Worm (Caenorhabditis elegans) whole organism, mixed stage, embryonic: ENCODE results near the gene oat-1.

Experiments
- blmp-1 ChIP-seq: fragments of 150-350 bp; optimal IDR thresholded peaks from 2 replicates; lab custom pipeline; 2014; ENCODE audit warnings: missing biosample characterization, missing genetic modification characterization
- ces-1 ChIP-seq: fragments of 150-350 bp; optimal IDR thresholded peaks from 2 replicates; lab custom pipeline; 2014; ENCODE audit warnings: missing biosample characterization, missing genetic modification reagents, missing genetic modification characterization
- drap-1 ChIP-seq: fragments of 200-800 bp; sonication (Bioruptor generic); optimal IDR thresholded peaks from 3 replicates; lab custom pipeline; 2018; ENCODE audit warnings: mild to moderate bottlenecking, missing genetic modification characterization, missing compliant biosample characterization
- lin-13 ChIP-seq: fragments of 150-350 bp; optimal IDR thresholded peaks from 2 replicates; lab custom pipeline; 2014; ENCODE audit warnings: missing biosample characterization, missing genetic modification characterization
- lsy-2 ChIP-seq: fragments of 150-350 bp; optimal IDR thresholded peaks from 2 replicates; lab custom pipeline; 2014; ENCODE audit warnings: missing biosample characterization, missing genetic modification characterization
- mep-1 ChIP-seq: fragments of 150-350 bp; optimal IDR thresholded peaks from 2 replicates; lab custom pipeline; 2017; ENCODE audit warnings: missing biosample characterization, missing genetic modification reagents, missing genetic modification characterization, inconsistent platforms
- nhr-12 ChIP-seq: fragments of 150-350 bp; optimal IDR thresholded peaks from 2 replicates; lab custom pipeline; 2014; ENCODE audit warnings: missing biosample characterization, missing genetic modification characterization
- snpc-4 ChIP-seq: fragments of 150-350 bp; optimal IDR thresholded peaks from 2 replicates; lab custom pipeline; 2014; ENCODE audit warnings: missing biosample characterization, missing genetic modification characterization
- unc-62 ChIP-seq: fragments of 150-350 bp; optimal IDR thresholded peaks from 2 replicates; lab custom pipeline; 2014; ENCODE audit warnings: missing biosample characterization, missing genetic modification reagents, missing genetic modification characterization

DNA sequence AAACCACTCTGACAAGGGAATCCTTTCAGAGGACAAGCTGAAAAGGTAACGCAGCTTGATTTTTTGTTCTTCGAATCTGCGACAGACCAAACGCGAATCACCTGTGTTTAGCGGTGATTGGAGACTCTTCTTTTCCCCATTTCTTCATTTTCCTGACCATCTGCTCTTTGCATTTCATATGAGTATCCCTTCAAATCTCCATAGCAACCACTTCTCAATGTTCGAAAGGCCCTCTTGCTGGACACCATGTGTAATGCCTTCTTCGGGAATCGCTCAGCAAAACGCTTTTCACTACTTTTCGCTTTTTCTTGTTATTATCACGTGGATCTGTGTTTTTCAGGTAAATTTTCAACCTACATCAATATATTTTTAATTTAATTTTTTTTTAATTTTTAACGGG lies 45.9 kb downstream of the oat-1 start, which contains the start of the genes T26A8.3 and tmem-231:
- TF ChIP-seq drap-1 (GFP tag; lab: Kevin White, UChicago) = no peak
- no peak for TF ChIP-seq blmp-1
- no peak for TF ChIP-seq unc-62 (GFP tag; lab: Kevin White, UChicago)
- TF ChIP-seq nhr-12 (tag; lab: Kevin White, UChicago) = no peak
- TF ChIP-seq mep-1 (tag; lab: Kevin White, UChicago) = no peak
- TF ChIP-seq lsy-2 = no peak
- no peak for TF ChIP-seq ces-1
- TF ChIP-seq snpc-4 (tag; lab: Kevin White, UChicago) = no peak
- TF ChIP-seq lin-13 (tag; lab: Kevin White, UChicago) = no peak
